Worm (Caenorhabditis elegans): Measurements from ENCODE around the gene srsx-16.

srsx-16 gene

ce11 chrIV:5586320-5586720, 33.2 kb downstream of the srsx-16 start:
- TF ChIP-seq aly-1 (tag; optimal IDR thresholded peaks at IDR 0.05): no peak
- TF ChIP-seq ets-7 (tag; optimal IDR thresholded peaks at IDR 0.05): no peak
- TF ChIP-seq ceh-36 (tag; optimal IDR thresholded peaks at IDR 0.05): no peak
- no peak for TF ChIP-seq hnd-1 (tag; optimal IDR thresholded peaks at IDR 0.05)
- no peak for TF ChIP-seq hmg-4 (GFP tag; optimal IDR thresholded peaks at IDR 0.05)
- TF ChIP-seq tbx-37 (GFP tag; conservative IDR thresholded peaks at IDR 0.05): no peak
- TF ChIP-seq ceh-13 (GFP tag; optimal IDR thresholded peaks at IDR 0.05): no peak
- TF ChIP-seq F13C5.2 (tag; optimal IDR thresholded peaks at IDR 0.05): no peak
- no peak for TF ChIP-seq hmbx-1 (tag; optimal IDR thresholded peaks at IDR 0.05)
- no peak for TF ChIP-seq sea-1 (GFP tag; conservative IDR thresholded peaks at IDR 0.05)
- TF ChIP-seq tbx-11 (GFP tag; IDR thresholded peaks at IDR 0.05): no peak
- no peak for TF ChIP-seq tra-4 (tag; optimal IDR thresholded peaks at IDR 0.05)
- no peak for TF ChIP-seq pes-1 (GFP tag; IDR thresholded peaks at IDR 0.05)
- TF ChIP-seq flt-1 (GFP tag; IDR thresholded peaks at IDR 0.05): no peak
- TF ChIP-seq scrt-1 (GFP tag; IDR thresholded peaks at IDR 0.05): no peak

ce11 chrIV:5584384-5584783, 35.2 kb downstream of the srsx-16 start, which contains the start of gene fkh-7:
fkh-7 (plus strand) TSS chrIV:5584684.
- TF ChIP-seq tbx-11 (GFP tag; IDR thresholded peaks at IDR 0.05) (no peak), ets-7 (tag; optimal IDR thresholded peaks at IDR 0.05) (no peak)

- no peak for TF ChIP-seq ceh-13 (GFP tag; optimal IDR thresholded peaks at IDR 0.05)
- no peak for TF ChIP-seq flt-1 (GFP tag; IDR thresholded peaks at IDR 0.05)
- no peak for TF ChIP-seq aly-1 (tag; optimal IDR thresholded peaks at IDR 0.05)
- no peak for TF ChIP-seq F13C5.2 (tag; optimal IDR thresholded peaks at IDR 0.05)
- TF ChIP-seq tbx-11 (GFP tag; IDR thresholded peaks at IDR 0.05): no peak
- TF ChIP-seq hmbx-1 (tag; optimal IDR thresholded peaks at IDR 0.05): no peak
- no peak for TF ChIP-seq ceh-36 (tag; optimal IDR thresholded peaks at IDR 0.05)
- no peak for TF ChIP-seq tbx-37 (GFP tag; conservative IDR thresholded peaks at IDR 0.05)
- TF ChIP-seq ets-7 (tag; optimal IDR thresholded peaks at IDR 0.05): no peak
- no peak for TF ChIP-seq sea-1 (GFP tag; conservative IDR thresholded peaks at IDR 0.05)
- no peak for TF ChIP-seq hnd-1 (tag; optimal IDR thresholded peaks at IDR 0.05)
- TF ChIP-seq tra-4 (tag; optimal IDR thresholded peaks at IDR 0.05): no peak
- TF ChIP-seq scrt-1 (GFP tag; IDR thresholded peaks at IDR 0.05): no peak
- TF ChIP-seq ama-1 (optimal IDR thresholded peaks at IDR 0.05): no peak
- TF ChIP-seq hmg-4 (GFP tag; optimal IDR thresholded peaks at IDR 0.05): no peak
- TF ChIP-seq B0310.2 (tag; optimal IDR thresholded peaks at IDR 0.05): no peak
Observed at ce11 chrIV:5583184-5583583, 36.4 kb downstream of the srsx-16 start.

- TF ChIP-seq tbx-37 (GFP tag; conservative IDR thresholded peaks at IDR 0.05): no peak
- TF ChIP-seq pes-1 (GFP tag; IDR thresholded peaks at IDR 0.05): no peak
- TF ChIP-seq F13C5.2 (tag; optimal IDR thresholded peaks at IDR 0.05): no peak
- no peak for TF ChIP-seq hnd-1 (tag; optimal IDR thresholded peaks at IDR 0.05)
- TF ChIP-seq hmbx-1 (tag; optimal IDR thresholded peaks at IDR 0.05): no peak
- no peak for TF ChIP-seq scrt-1 (GFP tag; IDR thresholded peaks at IDR 0.05)
- no peak for TF ChIP-seq tra-4 (tag; optimal IDR thresholded peaks at IDR 0.05)
Observed at ce11 chrIV:5582760-5583159, 36.8 kb downstream of the srsx-16 start.

ce11 chrIV:5582267-5582666, 37.3 kb downstream of the srsx-16 start:
- TF ChIP-seq hmg-4 (GFP tag; optimal IDR thresholded peaks at IDR 0.05) (no peak), sea-1 (GFP tag; conservative IDR thresholded peaks at IDR 0.05) (no peak), tra-4 (tag; optimal IDR thresholded peaks at IDR 0.05) (no peak), aly-1 (tag; optimal IDR thresholded peaks at IDR 0.05) (no peak), hmbx-1 (tag; optimal IDR thresholded peaks at IDR 0.05) (no peak), hnd-1 (tag; optimal IDR thresholded peaks at IDR 0.05) (no peak), ceh-13 (GFP tag; optimal IDR thresholded peaks at IDR 0.05) (no peak), tbx-37 (GFP tag; conservative IDR thresholded peaks at IDR 0.05) (no peak), ceh-36 (tag; optimal IDR thresholded peaks at IDR 0.05) (no peak), tbx-11 (GFP tag; IDR thresholded peaks at IDR 0.05) (no peak), pes-1 (GFP tag; IDR thresholded peaks at IDR 0.05) (no peak), flt-1 (GFP tag; IDR thresholded peaks at IDR 0.05) (no peak), scrt-1 (GFP tag; IDR thresholded peaks at IDR 0.05) (no peak), ama-1 (optimal IDR thresholded peaks at IDR 0.05) (no peak)

- no peak for TF ChIP-seq flt-1 (GFP tag; IDR thresholded peaks at IDR 0.05)
- TF ChIP-seq hnd-1 (tag; optimal IDR thresholded peaks at IDR 0.05): no peak
- no peak for TF ChIP-seq hmg-4 (GFP tag; optimal IDR thresholded peaks at IDR 0.05)
- TF ChIP-seq ceh-36 (tag; optimal IDR thresholded peaks at IDR 0.05): no peak
- TF ChIP-seq ets-7 (tag; optimal IDR thresholded peaks at IDR 0.05): no peak
- TF ChIP-seq ceh-13 (GFP tag; optimal IDR thresholded peaks at IDR 0.05): no peak
- no peak for TF ChIP-seq tbx-11 (GFP tag; IDR thresholded peaks at IDR 0.05)
- no peak for TF ChIP-seq scrt-1 (GFP tag; IDR thresholded peaks at IDR 0.05)
- no peak for TF ChIP-seq sea-1 (GFP tag; conservative IDR thresholded peaks at IDR 0.05)
- TF ChIP-seq B0310.2 (tag; optimal IDR thresholded peaks at IDR 0.05): no peak
- TF ChIP-seq tbx-37 (GFP tag; conservative IDR thresholded peaks at IDR 0.05): no peak
- TF ChIP-seq pes-1 (GFP tag; IDR thresholded peaks at IDR 0.05): no peak
Observed at ce11 chrIV:5580588-5581308, 38.8 kb downstream of the srsx-16 start.

- no peak for TF ChIP-seq flt-1 (GFP tag; IDR thresholded peaks at IDR 0.05)
- no peak for TF ChIP-seq hnd-1 (tag; optimal IDR thresholded peaks at IDR 0.05)
- no peak for TF ChIP-seq ama-1 (optimal IDR thresholded peaks at IDR 0.05)
- TF ChIP-seq ets-7 (tag; optimal IDR thresholded peaks at IDR 0.05): no peak
- TF ChIP-seq hmbx-1 (tag; optimal IDR thresholded peaks at IDR 0.05): no peak
- no peak for TF ChIP-seq B0310.2 (tag; optimal IDR thresholded peaks at IDR 0.05)
- TF ChIP-seq ceh-13 (GFP tag; optimal IDR thresholded peaks at IDR 0.05): no peak
- no peak for TF ChIP-seq tra-4 (tag; optimal IDR thresholded peaks at IDR 0.05)
- no peak for TF ChIP-seq sea-1 (GFP tag; conservative IDR thresholded peaks at IDR 0.05)
- no peak for TF ChIP-seq aly-1 (tag; optimal IDR thresholded peaks at IDR 0.05)
- no peak for TF ChIP-seq tbx-37 (GFP tag; conservative IDR thresholded peaks at IDR 0.05)
- TF ChIP-seq F13C5.2 (tag; optimal IDR thresholded peaks at IDR 0.05): no peak
- no peak for TF ChIP-seq ceh-36 (tag; optimal IDR thresholded peaks at IDR 0.05)
- TF ChIP-seq scrt-1 (GFP tag; IDR thresholded peaks at IDR 0.05): no peak
Observed at ce11 chrIV:5574033-5574432, 45.5 kb downstream of the srsx-16 start, which contains the start of gene T12E12.6. T12E12.6 (minus strand) TSS chrIV:5574133.
